Fruit fly (Drosophila melanogaster): ENCODE data around the gene Marf.

Gene Marf

DNA sequence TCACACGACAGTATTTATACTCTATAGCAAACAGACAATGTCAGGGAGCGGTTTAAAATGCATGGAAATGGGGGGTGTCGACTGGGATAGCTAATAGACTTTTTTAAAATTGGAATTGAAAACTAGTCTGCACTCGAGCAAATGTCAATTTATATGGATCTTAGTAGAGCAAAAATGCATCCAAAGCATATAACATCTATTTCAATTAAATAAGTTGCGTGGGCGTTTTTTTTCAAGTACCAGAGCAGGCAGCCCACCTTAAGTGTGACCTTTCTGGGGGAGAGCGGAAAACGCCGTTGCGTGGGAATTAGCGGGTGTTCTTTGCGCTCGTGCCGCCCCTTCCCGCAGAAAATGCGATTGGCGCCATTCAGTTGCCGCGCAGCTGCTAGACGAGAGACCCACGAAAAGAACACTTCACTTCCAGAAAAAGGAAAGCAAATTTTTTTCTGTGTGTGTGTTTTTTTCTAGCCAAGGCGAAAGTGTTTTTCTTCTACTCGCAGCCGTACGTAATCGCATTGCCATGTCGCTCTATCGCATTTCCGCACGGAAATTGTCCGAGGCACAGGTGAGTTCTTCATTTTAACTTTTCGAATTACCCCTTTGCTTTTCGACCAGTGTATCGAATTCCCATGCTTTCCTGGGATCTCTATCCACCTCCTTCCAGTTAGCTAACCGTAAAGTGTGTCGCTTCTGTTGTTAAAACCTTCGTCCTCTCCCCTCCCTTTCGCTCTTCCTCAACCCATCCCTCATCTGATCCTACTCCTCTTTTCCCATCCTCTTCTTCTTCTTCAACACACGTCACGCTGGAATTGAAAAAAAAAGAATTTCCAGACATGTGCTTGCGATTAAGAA lies 13.6 kb upstream of the Marf start (continued):
- TF ChIP-seq tll (GFP tag; optimal IDR thresholded peaks at IDR 0.05) (peak in 1 of 2 experiments; percentile 2), CG1647 (GFP tag; optimal IDR thresholded peaks at IDR 0.05) (no peak), Dad (GFP tag; optimal IDR thresholded peaks at IDR 0.05) (no peak), run (tag; optimal IDR thresholded peaks at IDR 0.05) (no peak), her (GFP tag; optimal IDR thresholded peaks at IDR 0.05) (peak; percentile 39), CG18262 (tag; optimal IDR thresholded peaks at IDR 0.05) (no peak), CG6689 (GFP tag; IDR thresholded peaks at IDR 0.05) (0 out of 2 replicates have a peak, but pooled peaks have one; percentile 18), repo (GFP tag; optimal IDR thresholded peaks at IDR 0.05) (peak; percentile 13), ci (GFP tag; IDR thresholded peaks at IDR 0.05) (no peak), CG12236 (GFP tag; optimal IDR thresholded peaks at IDR 0.05) (no peak), kay (GFP tag; optimal IDR thresholded peaks at IDR 0.05) (no peak), CG10366 (GFP tag; IDR thresholded peaks at IDR 0.05) (no peak), al (GFP tag; IDR thresholded peaks at IDR 0.05) (no peak), gem (tag; optimal IDR thresholded peaks at IDR 0.05) (no peak), PHDP (tag; optimal IDR thresholded peaks at IDR 0.05) (no peak), sqz (GFP tag; optimal IDR thresholded peaks at IDR 0.05) (peak; percentile 62), eyg (GFP tag; optimal IDR thresholded peaks at IDR 0.05) (no peak), fu2 (GFP tag; optimal IDR thresholded peaks at IDR 0.05) (no peak), CG2116 (GFP tag; optimal IDR thresholded peaks at IDR 0.05) (peak; percentile 58), cg (GFP tag; optimal IDR thresholded peaks at IDR 0.05) (no peak), CG15073 (GFP tag; optimal IDR thresholded peaks at IDR 0.05) (no peak), CG1792 (GFP tag; optimal IDR thresholded peaks at IDR 0.05) (no peak), CG8281 (tag; optimal IDR thresholded peaks at IDR 0.05) (no peak), pho (GFP tag; optimal IDR thresholded peaks at IDR 0.05) (peak; percentile 4), CG17912 (GFP tag; optimal IDR thresholded peaks at IDR 0.05) (no peak), MESR4 (GFP tag; optimal IDR thresholded peaks at IDR 0.05) (peak; percentile 51), H2.0 (GFP tag; IDR thresholded peaks at IDR 0.05) (no peak), CG6254 (GFP tag; optimal IDR thresholded peaks at IDR 0.05) (peak; percentile 91), CG7839 (tag; optimal IDR thresholded peaks at IDR 0.05) (no peak), CG15514 (GFP tag; optimal IDR thresholded peaks at IDR 0.05) (peak; percentile 66), gcm (GFP tag; optimal IDR thresholded peaks at IDR 0.05) (peak; percentile 16), grn (GFP tag; optimal IDR thresholded peaks at IDR 0.05) (no peak), CG30020 (tag; optimal IDR thresholded peaks at IDR 0.05) (no peak), Meics (GFP tag; optimal IDR thresholded peaks at IDR 0.05) (peak; percentile 44), Gsc (GFP tag; IDR thresholded peaks at IDR 0.05) (no peak), en (GFP tag; optimal IDR thresholded peaks at IDR 0.05) (no peak), onecut (GFP tag; IDR thresholded peaks at IDR 0.05) (0 out of 2 replicates have a peak, but pooled peaks have one; percentile 24), CG17186 (GFP tag; optimal IDR thresholded peaks at IDR 0.05) (peak; percentile 90), CHES-1-like (GFP tag; optimal IDR thresholded peaks at IDR 0.05) (no peak), CG12942 (GFP tag; optimal IDR thresholded peaks at IDR 0.05) (no peak), aop (GFP tag; IDR thresholded peaks at IDR 0.05) (no peak), Bteb2 (GFP tag; optimal IDR thresholded peaks at IDR 0.05) (no peak), esg (GFP tag; conservative IDR thresholded peaks at IDR 0.05) (no peak), CG6683 (GFP tag; optimal IDR thresholded peaks at IDR 0.05) (no peak), CG13424 (tag; optimal IDR thresholded peaks at IDR 0.05) (no peak), CG8478 (optimal IDR thresholded peaks at IDR 0.05) (no peak), fru (optimal IDR thresholded peaks at IDR 0.05) (no peak), sug (tag; optimal IDR thresholded peaks at IDR 0.05) (peak; percentile 25), sens (GFP tag) (peak; percentile 35), CG2202 (tag; optimal IDR thresholded peaks at IDR 0.05) (no peak)

All from whole organism, embryonic.